Fruit fly (Drosophila melanogaster): Measurements from ENCODE around the gene CG13901.

The CG13901 gene

dm6 chr3L:821951-822350 lies 15.7 kb downstream of the CG13901 start (continued):
- no peak for TF ChIP-seq D (optimal IDR thresholded peaks at IDR 0.05)
- TF ChIP-seq D (GFP tag; optimal IDR thresholded peaks at IDR 0.05): peak; percentile 84
- TF ChIP-seq Lim3 (GFP tag; IDR thresholded peaks at IDR 0.05): no peak
- peak; percentile 51 for TF ChIP-seq CG2202 (tag; optimal IDR thresholded peaks at IDR 0.05)
- TF ChIP-seq CG14860 (GFP tag; IDR thresholded peaks at IDR 0.05; ENCODE audit: partially characterized antibody): no peak
- peak; percentile 57 for TF ChIP-seq CG13424 (tag; optimal IDR thresholded peaks at IDR 0.05)
- peak; percentile 87 for TF ChIP-seq CG10979 (tag; optimal IDR thresholded peaks at IDR 0.05)
- peak; percentile 60; the same call in 1 of the 3 replicates for TF ChIP-seq CG34422 (GFP tag; IDR thresholded peaks at IDR 0.05)
- peak; percentile 35 for TF ChIP-seq Nf-YC (tag; optimal IDR thresholded peaks at IDR 0.05)
- TF ChIP-seq odd (GFP tag; optimal IDR thresholded peaks at IDR 0.05): peak; percentile 31
- TF ChIP-seq CG8765 (GFP tag; IDR thresholded peaks at IDR 0.05): peak; percentile 15; the same call in 1 of the 2 replicates
- TF ChIP-seq Kr (GFP tag; optimal IDR thresholded peaks at IDR 0.05): no peak
- peak; percentile 44; the same call in 1 of the 2 replicates for TF ChIP-seq CG31224 (GFP tag; IDR thresholded peaks at IDR 0.05)
- TF ChIP-seq seq (GFP tag; IDR thresholded peaks at IDR 0.05): peak; percentile 42; the same call in 1 of the 2 replicates
- TF ChIP-seq Hsf (GFP tag; optimal IDR thresholded peaks at IDR 0.05): peak; percentile 53
- TF ChIP-seq ap (GFP tag; IDR thresholded peaks at IDR 0.05): peak; percentile 51
- TF ChIP-seq CG15073 (GFP tag; optimal IDR thresholded peaks at IDR 0.05): no peak
- no peak for TF ChIP-seq CG10543 (GFP tag; optimal IDR thresholded peaks at IDR 0.05)
- TF ChIP-seq yki (optimal IDR thresholded peaks at IDR 0.05): no peak
- 0 out of 3 replicates have a peak, but pooled peaks have one; percentile 48 for TF ChIP-seq CG11560 (tag; IDR thresholded peaks at IDR 0.05)
- TF ChIP-seq MBD-R2 (GFP tag; IDR thresholded peaks at IDR 0.05): peak; percentile 42; the same call in 1 of the 2 replicates
- no peak for TF ChIP-seq fu2 (GFP tag; optimal IDR thresholded peaks at IDR 0.05)
- peak; percentile 86 for TF ChIP-seq CG17359 (tag; optimal IDR thresholded peaks at IDR 0.05)
- TF ChIP-seq H15 (GFP tag; IDR thresholded peaks at IDR 0.05): peak; percentile 73
- TF ChIP-seq CG2678 (tag; optimal IDR thresholded peaks at IDR 0.05): peak; percentile 83
- TF ChIP-seq Hey (tag; optimal IDR thresholded peaks at IDR 0.05): no peak
- peak; percentile 68 for TF ChIP-seq CG15696 (tag; optimal IDR thresholded peaks at IDR 0.05)
- peak; percentile 47 for TF ChIP-seq Camta (GFP tag; optimal IDR thresholded peaks at IDR 0.05)
- no peak for TF ChIP-seq nerfin-2 (GFP tag; IDR thresholded peaks at IDR 0.05; ENCODE audit: partially characterized antibody)
- peak; percentile 74 for TF ChIP-seq Oli (tag; optimal IDR thresholded peaks at IDR 0.05)
- peak; percentile 52 for TF ChIP-seq danr (GFP tag; IDR thresholded peaks at IDR 0.05)
- peak; percentile 31; the same call in 1 of the 2 replicates for TF ChIP-seq dan (GFP tag; IDR thresholded peaks at IDR 0.05)
- peak in 1 of 2 experiments; percentile 60 for TF ChIP-seq Hr78 (GFP tag; optimal IDR thresholded peaks at IDR 0.05)
- TF ChIP-seq mam (GFP tag; optimal IDR thresholded peaks at IDR 0.05): peak; percentile 44
- TF ChIP-seq mld (GFP tag; IDR thresholded peaks at IDR 0.05; ENCODE audit: partially characterized antibody): no peak
- TF ChIP-seq Adf1 (GFP tag; IDR thresholded peaks at IDR 0.05): no peak
- TF ChIP-seq Xbp1 (GFP tag; optimal IDR thresholded peaks at IDR 0.05): peak; percentile 73
- TF ChIP-seq ewg (GFP tag; optimal IDR thresholded peaks at IDR 0.05): peak; percentile 46
- TF ChIP-seq YL-1 (GFP tag; optimal IDR thresholded peaks at IDR 0.05): no peak
- TF ChIP-seq aop (GFP tag; IDR thresholded peaks at IDR 0.05): peak; percentile 72
- TF ChIP-seq Hand (GFP tag; optimal IDR thresholded peaks at IDR 0.05): no peak
- peak; percentile 79 for TF ChIP-seq so (GFP tag; IDR thresholded peaks at IDR 0.05)
- TF ChIP-seq B-H1 (GFP tag; IDR thresholded peaks at IDR 0.05): peak; percentile 10; the same call in 1 of the 3 replicates
- peak; percentile 87 for TF ChIP-seq CG11504 (tag; optimal IDR thresholded peaks at IDR 0.05)
- no peak for TF ChIP-seq pb (GFP tag; optimal IDR thresholded peaks at IDR 0.05)
- TF ChIP-seq HLH54F (GFP tag; optimal IDR thresholded peaks at IDR 0.05): peak; percentile 17
- TF ChIP-seq tio (GFP tag; optimal IDR thresholded peaks at IDR 0.05): peak; percentile 46
- peak; percentile 77 for TF ChIP-seq CG17361 (GFP tag; IDR thresholded peaks at IDR 0.05)
- TF ChIP-seq da (GFP tag; optimal IDR thresholded peaks at IDR 0.05): no peak
- TF ChIP-seq Lhr (GFP tag; optimal IDR thresholded peaks at IDR 0.05): peak; percentile 24
- peak; percentile 62 for TF ChIP-seq lov (optimal IDR thresholded peaks at IDR 0.05)
- TF ChIP-seq lov (GFP tag; IDR thresholded peaks at IDR 0.05): no peak

All from whole organism, embryonic.